Worm (Caenorhabditis elegans): Measurements from ENCODE around the gene F15H10.7.

- TF ChIP-seq elt-1 (tag; optimal IDR thresholded peaks at IDR 0.05) (no peak), ceh-82 (tag; optimal IDR thresholded peaks at IDR 0.05) (no peak), daf-12 (tag; optimal IDR thresholded peaks at IDR 0.05) (no peak), aly-2 (tag; optimal IDR thresholded peaks at IDR 0.05) (no peak), ztf-4 (tag; optimal IDR thresholded peaks at IDR 0.05) (no peak), unc-62 (GFP tag; optimal IDR thresholded peaks at IDR 0.05) (no peak), fkh-10 (GFP tag; optimal IDR thresholded peaks at IDR 0.05) (no peak), zag-1 (tag; optimal IDR thresholded peaks at IDR 0.05) (no peak), unc-39 (tag; optimal IDR thresholded peaks at IDR 0.05) (no peak), nhr-23 (tag; optimal IDR thresholded peaks at IDR 0.05) (no peak), snpc-4 (tag; optimal IDR thresholded peaks at IDR 0.05) (no peak), nhr-11 (tag; optimal IDR thresholded peaks at IDR 0.05) (no peak), nhr-76 (tag; optimal IDR thresholded peaks at IDR 0.05) (no peak)
Observed at ce11 chrV:10360186-10360585, 46.0 kb downstream of the F15H10.7 start.
